Fruit fly (Drosophila melanogaster): ENCODE results near the gene CG13084.

- TF ChIP-seq CG8478 (optimal IDR thresholded peaks at IDR 0.05) (no peak), CTCF (optimal IDR thresholded peaks at IDR 0.05) (no peak)
Observed at dm6 chr2L:19480406-19481334, 4.1 kb upstream of the CG13084 start.
